Worm (Caenorhabditis elegans) whole organism, L2 larva: ENCODE data around the gene wrt-7.

ENCODE experiments used
- Y55F3AM.14 ChIP-seq: fragments of 200-800 bp; sonication (Bioruptor generic); optimal IDR thresholded peaks from 2 replicates; lab custom pipeline; 2018; ENCODE audit warnings: mild to moderate bottlenecking, missing genetic modification characterization, missing compliant biosample characterization
- ZK546.5 ChIP-seq: sonication (generic microtip); optimal IDR thresholded peaks from 2 replicates; lab custom pipeline; 2017; ENCODE audit warnings: missing biosample characterization, missing genetic modification characterization
- alr-1 ChIP-seq: fragments of 150-350 bp; optimal IDR thresholded peaks from 2 replicates; lab custom pipeline; 2014; ENCODE audit warnings: missing biosample characterization, missing genetic modification characterization
- aly-2 ChIP-seq: fragments of 150-350 bp; optimal IDR thresholded peaks from 2 replicates; lab custom pipeline; 2014; ENCODE audit warnings: missing biosample characterization, missing genetic modification characterization
- ama-1 ChIP-seq: fragments of 150-350 bp; optimal IDR thresholded peaks from 2 replicates; lab custom pipeline; 2018; ENCODE audit warnings: inconsistent platforms
- blmp-1 ChIP-seq: sonication (generic microtip); optimal IDR thresholded peaks from 2 replicates; lab custom pipeline; 2017; ENCODE audit warnings: missing genetic modification characterization, mild to moderate bottlenecking, missing compliant biosample characterization, antibody characterized with exemption, moderate library complexity; ENCODE audit not compliant: insufficient read depth
- ceh-16 ChIP-seq: fragments of 150-350 bp; optimal IDR thresholded peaks from 2 replicates; lab custom pipeline; 2014; ENCODE audit warnings: missing biosample characterization, missing genetic modification characterization
- ceh-82 ChIP-seq: fragments of 150-350 bp; optimal IDR thresholded peaks from 2 replicates; lab custom pipeline; 2014; ENCODE audit warnings: missing biosample characterization, missing genetic modification characterization
- crh-2 ChIP-seq: sonication (generic microtip); optimal IDR thresholded peaks from 2 replicates; lab custom pipeline; 2017; ENCODE audit warnings: missing biosample characterization, missing genetic modification characterization
- dmd-4 ChIP-seq: sonication (generic microtip); optimal IDR thresholded peaks from 2 replicates; lab custom pipeline; 2017; ENCODE audit warnings: missing biosample characterization, missing genetic modification characterization
- elt-1 ChIP-seq: fragments of 150-350 bp; optimal IDR thresholded peaks from 2 replicates; lab custom pipeline; 2014; ENCODE audit warnings: missing biosample characterization, missing genetic modification characterization
- elt-3 ChIP-seq: sonication (generic microtip); optimal IDR thresholded peaks from 2 replicates; lab custom pipeline; 2017; ENCODE audit warnings: missing biosample characterization, missing genetic modification characterization
- fos-1 ChIP-seq: fragments of 150-350 bp; optimal IDR thresholded peaks from 2 replicates; lab custom pipeline; 2014; ENCODE audit warnings: missing biosample characterization, missing genetic modification characterization
- lin-11 ChIP-seq: fragments of 150-350 bp; sonication (generic microtip); optimal IDR thresholded peaks from 2 replicates; lab custom pipeline; 2014; ENCODE audit warnings: missing biosample characterization, missing genetic modification characterization, inconsistent platforms, mixed read lengths
- lin-13 ChIP-seq: fragments of 150-350 bp; optimal IDR thresholded peaks from 2 replicates; lab custom pipeline; 2014; ENCODE audit warnings: missing biosample characterization, missing genetic modification reagents, missing genetic modification characterization
- lin-39 ChIP-seq: fragments of 150-350 bp; optimal IDR thresholded peaks from 2 replicates; lab custom pipeline; 2014; ENCODE audit warnings: missing biosample characterization, missing genetic modification reagents, missing genetic modification characterization
- mab-5 ChIP-seq: fragments of 150-350 bp; optimal IDR thresholded peaks from 2 replicates; lab custom pipeline; 2014; ENCODE audit warnings: missing biosample characterization, missing genetic modification characterization
- mbf-1 ChIP-seq: sonication (generic microtip); optimal IDR thresholded peaks from 2 replicates; lab custom pipeline; 2017; ENCODE audit warnings: missing biosample characterization, missing genetic modification characterization
- mdl-1 ChIP-seq, 2 experiments: fragments of 150-350 bp in 1 of 2; sonication (generic microtip) in 1 of 2; optimal IDR thresholded peaks; 2 replicates each; lab custom pipeline; 2017; ENCODE audit warnings: missing biosample characterization in 2 of 2, missing genetic modification characterization in 2 of 2
- nhr-10 ChIP-seq: sonication (generic microtip); optimal IDR thresholded peaks from 2 replicates; lab custom pipeline; 2017; ENCODE audit warnings: missing biosample characterization, missing genetic modification characterization
- nhr-11 ChIP-seq: fragments of 150-350 bp; optimal IDR thresholded peaks from 2 replicates; lab custom pipeline; 2014; ENCODE audit warnings: missing biosample characterization, missing genetic modification characterization
- nhr-12 ChIP-seq: fragments of 150-350 bp; optimal IDR thresholded peaks from 2 replicates; lab custom pipeline; 2014; ENCODE audit warnings: missing biosample characterization, missing genetic modification characterization
- nhr-129 ChIP-seq: fragments of 150-350 bp; optimal IDR thresholded peaks from 2 replicates; lab custom pipeline; 2014; ENCODE audit warnings: missing biosample characterization, missing genetic modification characterization
- nhr-21 ChIP-seq: fragments of 150-350 bp; optimal IDR thresholded peaks from 2 replicates; lab custom pipeline; 2014; ENCODE audit warnings: missing biosample characterization, missing genetic modification characterization
- nhr-23 ChIP-seq: fragments of 150-350 bp; optimal IDR thresholded peaks from 2 replicates; lab custom pipeline; 2014; ENCODE audit warnings: missing biosample characterization, missing genetic modification reagents, missing genetic modification characterization
- nhr-237 ChIP-seq: fragments of 150-350 bp; optimal IDR thresholded peaks from 2 replicates; lab custom pipeline; 2014; ENCODE audit warnings: missing biosample characterization, missing genetic modification characterization
- nhr-6 ChIP-seq: fragments of 150-350 bp; optimal IDR thresholded peaks from 2 replicates; lab custom pipeline; 2014; ENCODE audit warnings: missing biosample characterization, missing genetic modification characterization
- nhr-77 ChIP-seq: fragments of 150-350 bp; optimal IDR thresholded peaks from 2 replicates; lab custom pipeline; 2014; ENCODE audit warnings: missing biosample characterization, missing genetic modification characterization
- peb-1 ChIP-seq: fragments of 150-350 bp; optimal IDR thresholded peaks from 2 replicates; lab custom pipeline; 2014; ENCODE audit warnings: missing biosample characterization, missing genetic modification characterization
- sem-4 ChIP-seq: fragments of 150-350 bp; optimal IDR thresholded peaks from 2 replicates; lab custom pipeline; 2014; ENCODE audit warnings: missing biosample characterization, missing genetic modification reagents, missing genetic modification characterization
- skn-1 ChIP-seq: sonication (generic microtip); optimal IDR thresholded peaks from 2 replicates; lab custom pipeline; 2017; ENCODE audit warnings: missing biosample characterization, missing genetic modification characterization
- sma-9 ChIP-seq, 2 experiments: fragments of 150-350 bp in 1 of 2; sonication (generic microtip) in 1 of 2; optimal IDR thresholded peaks; 2 replicates each; lab custom pipeline; 2014 to 2016; ENCODE audit warnings: missing genetic modification characterization in 2 of 2, mild to moderate bottlenecking in 1 of 2, missing biosample characterization in 1 of 2, missing compliant biosample characterization in 1 of 2, missing genetic modification reagents in 1 of 2, moderate library complexity in 1 of 2
- snpc-4 ChIP-seq: fragments of 150-350 bp; optimal IDR thresholded peaks from 2 replicates; lab custom pipeline; 2014; ENCODE audit warnings: missing biosample characterization, missing genetic modification characterization
- unc-55 ChIP-seq: fragments of 150-350 bp; sonication (generic microtip); optimal IDR thresholded peaks from 3 replicates; lab custom pipeline; 2014; ENCODE audit warnings: missing biosample characterization, missing genetic modification reagents, missing genetic modification characterization
- unc-62 ChIP-seq: fragments of 150-350 bp; optimal IDR thresholded peaks from 2 replicates; lab custom pipeline; 2014; ENCODE audit warnings: missing biosample characterization, missing genetic modification reagents, missing genetic modification characterization
- ztf-1 ChIP-seq: fragments of 200-800 bp; sonication (Bioruptor generic); conservative IDR thresholded peaks from 2 replicates; pipeline ENCODE4 v1.3.6; 2022; ENCODE audit warnings: missing genetic modification characterization, missing compliant biosample characterization
- ztf-11 ChIP-seq: sonication (generic microtip); optimal IDR thresholded peaks from 2 replicates; lab custom pipeline; 2017; ENCODE audit warnings: missing biosample characterization, missing genetic modification characterization
- ztf-4 ChIP-seq: fragments of 150-350 bp; optimal IDR thresholded peaks from 2 replicates; lab custom pipeline; 2014; ENCODE audit warnings: missing biosample characterization, missing genetic modification characterization

Gene wrt-7

DNA sequence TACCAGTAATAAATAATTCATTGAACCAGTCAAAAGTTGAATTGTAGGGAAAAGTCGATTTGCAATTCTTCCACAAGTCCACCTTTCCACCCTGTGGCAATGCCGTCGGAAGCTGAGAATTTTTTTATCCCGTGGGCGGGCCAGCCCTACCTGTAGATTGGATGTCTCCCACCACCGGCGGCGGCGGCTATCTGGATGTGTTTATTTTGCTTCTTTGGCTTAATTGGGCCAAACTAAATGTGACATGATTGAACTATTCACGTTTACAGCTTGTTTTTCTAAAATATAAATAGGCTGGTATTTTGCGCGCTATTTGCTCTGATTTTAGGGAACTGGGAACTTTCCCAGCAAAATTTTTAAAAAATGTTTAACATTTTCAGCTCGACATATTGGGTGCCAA, 7.2 kb upstream of the wrt-7 start, which contains the start of gene wrt-8:
TSS of gene wrt-8 (minus strand) at position 101 of the 400 bp plus-strand sequence.
- TF ChIP-seq aly-2 (tag; lab: Kevin White, UChicago) = no peak
- TF ChIP-seq nhr-129 (tag; lab: Kevin White, UChicago) = no peak
- no peak for TF ChIP-seq ceh-82 (tag; lab: Kevin White, UChicago)
- TF ChIP-seq mbf-1 (tag; lab: Kevin White, UChicago) = no peak
- no peak for TF ChIP-seq snpc-4
- TF ChIP-seq skn-1 (tag; lab: Kevin White, UChicago) = no peak
- no peak for TF ChIP-seq mdl-1 (tag; optimal IDR thresholded peaks at IDR 0.05; lab: Kevin White, UChicago)
- no peak for TF ChIP-seq nhr-237 (tag; lab: Kevin White, UChicago)
- no peak for TF ChIP-seq mab-5 (tag; lab: Kevin White, UChicago)
- no peak for TF ChIP-seq lin-13 (GFP tag; lab: Kevin White, UChicago)
- no peak for TF ChIP-seq nhr-10
- TF ChIP-seq unc-55 (GFP tag; lab: Kevin White, UChicago) = no peak
- no peak for TF ChIP-seq nhr-12 (tag; lab: Kevin White, UChicago)

DNA sequence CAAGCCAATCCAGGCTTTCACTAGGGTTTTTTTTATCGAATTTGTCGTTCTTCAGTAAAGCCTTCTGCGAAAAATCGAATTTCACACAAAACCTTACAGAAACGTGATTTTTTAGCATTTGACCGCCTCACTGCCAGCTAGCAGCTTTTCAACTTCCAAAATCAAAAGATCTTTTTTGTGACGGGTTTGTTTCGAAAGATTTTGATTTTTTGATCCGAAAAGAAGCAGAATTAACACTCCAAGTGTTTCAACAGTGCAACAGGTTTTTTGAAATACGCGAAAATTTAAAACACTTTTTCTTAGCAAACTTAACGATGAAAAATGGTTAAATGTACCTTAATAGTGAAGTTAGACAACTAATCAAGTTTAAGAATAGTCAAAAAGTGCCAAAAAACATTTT, 4.1 kb upstream of the wrt-7 start, which contains the start of gene clec-229:
TSS of gene clec-229 (minus strand) at position 101 of the 400 bp plus-strand sequence.
- TF ChIP-seq nhr-11 (tag; lab: Kevin White, UChicago) (no peak), ztf-11 (tag; lab: Kevin White, UChicago) (no peak), unc-62 (GFP tag; lab: Kevin White, UChicago) (no peak), aly-2 (tag; lab: Kevin White, UChicago) (no peak), nhr-237 (tag; lab: Kevin White, UChicago) (no peak), nhr-23 (tag; lab: Kevin White, UChicago) (no peak), lin-39 (no peak), ceh-16 (no peak), sem-4 (no peak), lin-11 (tag; lab: Kevin White, UChicago) (no peak), unc-55 (GFP tag; lab: Kevin White, UChicago) (no peak), ceh-82 (tag; lab: Kevin White, UChicago) (no peak), sma-9 (GFP tag; optimal IDR thresholded peaks at IDR 0.05; lab: Kevin White, UChicago) (no peak), sma-9 (tag; optimal IDR thresholded peaks at IDR 0.05; lab: Kevin White, UChicago) (no peak), nhr-77 (tag; lab: Kevin White, UChicago) (no peak), nhr-21 (tag; lab: Kevin White, UChicago) (no peak), alr-1 (tag; lab: Kevin White, UChicago) (no peak), elt-1 (tag; lab: Kevin White, UChicago) (no peak), ztf-4 (no peak)

DNA sequence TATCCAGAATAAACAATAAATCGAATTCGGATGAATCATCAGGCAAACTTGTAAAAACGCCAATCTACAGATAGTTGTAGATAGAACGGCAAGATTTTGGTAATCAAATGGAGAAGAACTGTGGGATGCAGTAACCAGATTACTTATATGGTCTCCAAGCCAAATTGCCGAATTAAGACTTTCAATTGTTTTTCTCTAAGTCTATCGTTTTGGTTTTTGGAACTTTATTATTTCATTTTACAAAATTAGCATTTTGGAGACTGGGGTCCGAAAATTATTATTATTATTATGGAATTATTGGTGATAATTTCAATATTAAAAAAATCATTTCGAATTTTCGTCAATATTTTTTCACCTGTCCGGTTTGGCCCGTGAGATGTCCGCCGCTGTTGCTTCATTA, 2.1 kb upstream of the wrt-7 start, which contains the start of gene clec-228:
TSS of gene clec-228 (minus strand) at position 101 of the 400 bp plus-strand sequence.
- no peak for TF ChIP-seq blmp-1 (tag; lab: Kevin White, UChicago)
- no peak for TF ChIP-seq ZK546.5 (tag; lab: Kevin White, UChicago)
- no peak for TF ChIP-seq dmd-4 (tag; lab: Kevin White, UChicago)
- no peak for TF ChIP-seq elt-3 (tag; lab: Kevin White, UChicago)
- TF ChIP-seq fos-1 = no peak
- TF ChIP-seq nhr-237 (tag; lab: Kevin White, UChicago) = no peak
- no peak for TF ChIP-seq mab-5 (tag; lab: Kevin White, UChicago)
- TF ChIP-seq nhr-6 (tag; lab: Kevin White, UChicago) = no peak
- TF ChIP-seq ztf-1 (GFP tag; lab: Robert Waterston, UW) = no peak
- TF ChIP-seq Y55F3AM.14 (GFP tag; lab: Kevin White, UChicago) = no peak
- no peak for TF ChIP-seq crh-2 (tag; lab: Kevin White, UChicago)
- no peak for TF ChIP-seq nhr-11 (tag; lab: Kevin White, UChicago)
- no peak for TF ChIP-seq ama-1 (lab: Kevin White, UChicago)
- TF ChIP-seq nhr-10 = no peak
- no peak for TF ChIP-seq mdl-1 (tag; optimal IDR thresholded peaks at IDR 0.05; lab: Kevin White, UChicago)
- TF ChIP-seq peb-1 = no peak
- no peak for TF ChIP-seq nhr-23 (tag; lab: Kevin White, UChicago)
- no peak for TF ChIP-seq ceh-82 (tag; lab: Kevin White, UChicago)
